Worm (Caenorhabditis elegans) whole organism, L2 larva: ENCODE measurements around the gene col-184.
"Not testable (repeated sequence)": the region's sequence is repeated elsewhere in the genome, so short reads cannot be mapped to it uniquely, and the experiment has no call there.

Experiments
- R02D3.7 ChIP-seq: fragments of 150-350 bp; optimal IDR thresholded peaks from 2 replicates; lab custom pipeline; 2014; ENCODE audit warnings: missing biosample characterization, missing genetic modification characterization
- Y55F3AM.14 ChIP-seq: fragments of 200-800 bp; sonication (Bioruptor generic); optimal IDR thresholded peaks from 2 replicates; lab custom pipeline; 2018; ENCODE audit warnings: mild to moderate bottlenecking, missing genetic modification characterization, missing compliant biosample characterization
- ZK546.5 ChIP-seq: sonication (generic microtip); optimal IDR thresholded peaks from 2 replicates; lab custom pipeline; 2017; ENCODE audit warnings: missing biosample characterization, missing genetic modification characterization
- aly-2 ChIP-seq: fragments of 150-350 bp; optimal IDR thresholded peaks from 2 replicates; lab custom pipeline; 2014; ENCODE audit warnings: missing biosample characterization, missing genetic modification characterization
- elt-1 ChIP-seq: fragments of 150-350 bp; optimal IDR thresholded peaks from 2 replicates; lab custom pipeline; 2014; ENCODE audit warnings: missing biosample characterization, missing genetic modification characterization
- elt-3 ChIP-seq: sonication (generic microtip); optimal IDR thresholded peaks from 2 replicates; lab custom pipeline; 2017; ENCODE audit warnings: missing biosample characterization, missing genetic modification characterization
- lin-39 ChIP-seq: fragments of 150-350 bp; optimal IDR thresholded peaks from 2 replicates; lab custom pipeline; 2014; ENCODE audit warnings: missing biosample characterization, missing genetic modification reagents, missing genetic modification characterization
- lsy-2 ChIP-seq, 2 experiments: fragments of 150-350 bp in 1 of 2; sonication (generic microtip) in 1 of 2; optimal IDR thresholded peaks; 2 replicates each; lab custom pipeline; 2014 to 2017; ENCODE audit warnings: missing biosample characterization in 2 of 2, missing genetic modification characterization in 2 of 2
- nhr-12 ChIP-seq: fragments of 150-350 bp; optimal IDR thresholded peaks from 2 replicates; lab custom pipeline; 2014; ENCODE audit warnings: missing biosample characterization, missing genetic modification characterization
- skn-1 ChIP-seq: sonication (generic microtip); optimal IDR thresholded peaks from 2 replicates; lab custom pipeline; 2017; ENCODE audit warnings: missing biosample characterization, missing genetic modification characterization
- snpc-4 ChIP-seq: fragments of 150-350 bp; optimal IDR thresholded peaks from 2 replicates; lab custom pipeline; 2014; ENCODE audit warnings: missing biosample characterization, missing genetic modification characterization
- unc-62 ChIP-seq: fragments of 150-350 bp; optimal IDR thresholded peaks from 2 replicates; lab custom pipeline; 2014; ENCODE audit warnings: missing biosample characterization, missing genetic modification reagents, missing genetic modification characterization
- zag-1 ChIP-seq: fragments of 150-350 bp; optimal IDR thresholded peaks from 2 replicates; lab custom pipeline; 2014; ENCODE audit warnings: missing biosample characterization, missing genetic modification characterization
- ztf-4 ChIP-seq: fragments of 150-350 bp; optimal IDR thresholded peaks from 2 replicates; lab custom pipeline; 2014; ENCODE audit warnings: missing biosample characterization, missing genetic modification characterization

- TF ChIP-seq elt-3 (tag; lab: Kevin White, UChicago); skn-1 (tag; lab: Kevin White, UChicago); ztf-4; nhr-12 (tag; lab: Kevin White, UChicago); lsy-2 (tag; optimal IDR thresholded peaks at IDR 0.05; lab: Kevin White, UChicago); R02D3.7 (tag; lab: Kevin White, UChicago); aly-2 (tag; lab: Kevin White, UChicago); unc-62 (GFP tag; lab: Kevin White, UChicago); Y55F3AM.14 (GFP tag; lab: Kevin White, UChicago); elt-1 (tag; lab: Kevin White, UChicago); zag-1 (tag; lab: Kevin White, UChicago); ZK546.5 (tag; lab: Kevin White, UChicago); snpc-4 (tag; lab: Kevin White, UChicago); lin-39 (tag; lab: Kevin White, UChicago): not testable (repeated sequence)
Measured at ce11 chrX:13428755-13429154, 40.5 kb upstream of the col-184 start, which contains the start of gene fkh-4.
